Worm (Caenorhabditis elegans) whole organism, late embryonic: ENCODE data around the gene idpc-2.

Experiments used
- C38D4.7 ChIP-seq: fragments of 200-800 bp; sonication (Bioruptor generic); optimal IDR thresholded peaks from 2 replicates; lab custom pipeline; 2018; ENCODE audit warnings: mild to moderate bottlenecking, missing genetic modification characterization, moderate library complexity, missing compliant biosample characterization
- ceh-14 ChIP-seq: sonication (generic microtip); optimal IDR thresholded peaks from 2 replicates; lab custom pipeline; 2016; ENCODE audit warnings: missing genotype, missing genetic modification characterization, missing compliant biosample characterization
- ceh-45 ChIP-seq: fragments of 200-800 bp; sonication (Bioruptor generic); IDR thresholded peaks from 2 replicates; pipeline ENCODE4 v1.3.6; 2022; ENCODE audit warnings: missing genetic modification reagents, missing genetic modification characterization, missing compliant biosample characterization
- dmd-4 ChIP-seq: sonication (generic microtip); optimal IDR thresholded peaks from 2 replicates; lab custom pipeline; 2016; ENCODE audit warnings: borderline replicate concordance, missing genetic modification characterization, missing compliant biosample characterization
- dve-1 ChIP-seq: sonication (generic microtip); optimal IDR thresholded peaks from 2 replicates; lab custom pipeline; 2017; ENCODE audit warnings: antibody characterized with exemption, mild to moderate bottlenecking, missing genetic modification characterization, missing compliant biosample characterization
- eyg-1 ChIP-seq: sonication (generic microtip); optimal IDR thresholded peaks from 2 replicates; lab custom pipeline; 2016; ENCODE audit warnings: missing genotype, missing genetic modification characterization, missing compliant biosample characterization
- fkh-10 ChIP-seq: fragments of 150-350 bp; optimal IDR thresholded peaks from 2 replicates; lab custom pipeline; 2014; ENCODE audit warnings: missing biosample characterization, missing genetic modification reagents, missing genetic modification characterization
- pqm-1 ChIP-seq: sonication (generic microtip); optimal IDR thresholded peaks from 2 replicates; lab custom pipeline; 2016; ENCODE audit warnings: missing genetic modification characterization, missing compliant biosample characterization
- tbx-2 ChIP-seq: sonication (generic microtip); optimal IDR thresholded peaks from 2 replicates; lab custom pipeline; 2016; ENCODE audit warnings: missing genetic modification characterization, missing compliant biosample characterization
- unc-3 ChIP-seq, 2 experiments: fragments of 200-800 bp in 1 of 2; sonication (Bioruptor generic) in 1 of 2; sonication (generic microtip) in 1 of 2; conservative IDR thresholded peaks in 1 of 2; optimal IDR thresholded peaks in 1 of 2; 2 replicates each; pipeline versions ENCODE4 v1.3.6 to Lab custom; 2016 to 2022; ENCODE audit warnings: missing compliant biosample characterization in 2 of 2, missing genetic modification characterization in 2 of 2, missing genetic modification reagents in 1 of 2

- no peak for TF ChIP-seq dve-1 (tag; lab: Kevin White, UChicago)
- TF ChIP-seq pqm-1 (tag; lab: Kevin White, UChicago) = no peak
- no peak for TF ChIP-seq ceh-14
- no peak for TF ChIP-seq C38D4.7 (GFP tag; lab: Kevin White, UChicago)
- TF ChIP-seq tbx-2 (tag; lab: Kevin White, UChicago) = no peak
- no peak for TF ChIP-seq fkh-10 (GFP tag; lab: Kevin White, UChicago)
- no peak for TF ChIP-seq ceh-45 (GFP tag; lab: Robert Waterston, UW)
- no peak for TF ChIP-seq unc-3 (GFP tag; conservative IDR thresholded peaks at IDR 0.05; lab: Robert Waterston, UW)
- TF ChIP-seq unc-3 (tag; optimal IDR thresholded peaks at IDR 0.05; lab: Kevin White, UChicago) = no peak
- TF ChIP-seq dmd-4 (tag; lab: Kevin White, UChicago) = no peak
- no peak for TF ChIP-seq eyg-1
These were observed 13.7 kb downstream of the idpc-2 start, which contains the start of gene smk-1 for ce11 chrV:8607353-8607850.
